Worm (Caenorhabditis elegans): ENCODE measurements around the gene F43G6.17.

F43G6.17 gene

DNA sequence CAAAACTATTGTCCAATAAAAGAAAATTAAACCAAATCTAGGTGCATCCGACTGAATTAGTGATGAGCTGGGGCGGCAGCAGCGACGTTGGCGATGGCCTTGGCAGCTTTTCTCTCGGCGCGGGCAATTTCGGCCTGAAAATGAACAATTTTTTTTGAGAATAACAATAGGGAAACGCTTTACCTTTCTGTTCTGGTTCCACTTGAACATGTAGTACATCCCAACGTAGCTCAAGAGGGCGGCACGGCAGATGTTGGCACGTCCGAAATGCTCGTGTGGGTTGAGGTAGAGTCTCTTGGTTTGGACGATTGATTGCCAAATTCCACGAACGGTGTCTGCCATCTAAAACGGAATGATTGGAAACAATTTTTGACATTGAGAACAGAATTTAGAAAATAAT, 28.3 kb upstream of the F43G6.17 start, which contains the start of gene F44E5.1:
TSS of gene F44E5.1 (minus strand) at position 342 of the 400 bp plus-strand sequence.
- no peak for TF ChIP-seq dmd-4 (tag; optimal IDR thresholded peaks at IDR 0.05; ENCODE audit: borderline replicate concordance)
- no peak for TF ChIP-seq ceh-45 (GFP tag; IDR thresholded peaks at IDR 0.05)
- no peak for TF ChIP-seq ceh-48 (tag; optimal IDR thresholded peaks at IDR 0.05)
- no peak for TF ChIP-seq nhr-232 (tag; optimal IDR thresholded peaks at IDR 0.05)
- no peak for TF ChIP-seq fkh-6 (tag; optimal IDR thresholded peaks at IDR 0.05)

DNA sequence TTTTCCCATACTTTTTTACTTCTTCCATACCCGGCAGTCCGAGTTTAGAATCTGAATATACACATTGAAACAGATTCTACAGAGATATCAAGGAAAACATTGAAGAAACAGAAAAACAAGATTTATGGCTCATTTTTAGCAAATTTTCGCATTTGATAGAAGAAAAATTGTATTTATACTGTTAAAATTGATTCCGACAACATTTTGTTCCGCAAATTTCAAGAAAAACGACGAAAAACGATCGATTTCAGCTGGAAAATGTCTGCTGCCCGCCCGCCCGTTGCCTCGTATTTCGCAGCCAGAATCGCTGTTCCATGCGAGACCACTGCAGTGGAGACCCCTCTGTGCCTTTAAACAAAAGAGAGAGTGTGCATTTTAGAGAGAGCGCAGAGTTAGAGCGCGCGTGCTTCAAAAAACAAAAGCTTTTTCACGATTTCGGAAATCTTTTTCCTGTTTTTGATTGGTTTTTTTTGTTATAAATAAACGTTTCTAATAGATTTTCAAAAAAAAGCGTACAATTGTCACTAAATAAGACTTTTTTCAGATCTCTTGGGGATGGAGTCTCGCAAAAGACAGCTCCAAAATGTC, 24.6 kb upstream of the F43G6.17 start, which contains the start of the genes patr-1 and dna-2:
TSS of gene patr-1 (minus strand) at position 51 of the 588 bp plus-strand sequence.
TSS of gene dna-2 (plus strand) at position 538 of the 588 bp plus-strand sequence.
- TF ChIP-seq che-1 (tag; optimal IDR thresholded peaks at IDR 0.05) = no peak
- TF ChIP-seq dve-1 (tag; optimal IDR thresholded peaks at IDR 0.05) = no peak
- TF ChIP-seq ceh-2 (tag; optimal IDR thresholded peaks at IDR 0.05) = no peak
- TF ChIP-seq hlh-30 (tag; optimal IDR thresholded peaks at IDR 0.05; ENCODE audit: insufficient read depth) = peak; percentile 29
- no peak for TF ChIP-seq pag-3 (tag; optimal IDR thresholded peaks at IDR 0.05; ENCODE audit: borderline replicate concordance)
- peak; percentile 15 for TF ChIP-seq ceh-31 (tag; optimal IDR thresholded peaks at IDR 0.05)
- TF ChIP-seq ceh-19 (GFP tag; optimal IDR thresholded peaks at IDR 0.05) = no peak
- TF ChIP-seq C38D4.7 (GFP tag; optimal IDR thresholded peaks at IDR 0.05) = no peak
- no peak for TF ChIP-seq F13H6.1 (tag; optimal IDR thresholded peaks at IDR 0.05)
- no peak for TF ChIP-seq fkh-6 (tag; optimal IDR thresholded peaks at IDR 0.05)
- TF ChIP-seq eyg-1 (tag; optimal IDR thresholded peaks at IDR 0.05) = no peak
- no peak for TF ChIP-seq fkh-10 (GFP tag; optimal IDR thresholded peaks at IDR 0.05)
- no peak for TF ChIP-seq nhr-232 (tag; optimal IDR thresholded peaks at IDR 0.05)
- TF ChIP-seq rnt-1 (tag; optimal IDR thresholded peaks at IDR 0.05) = no peak
- TF ChIP-seq tbx-2 (tag; optimal IDR thresholded peaks at IDR 0.05) = peak; percentile 3
- TF ChIP-seq ceh-22 (tag; optimal IDR thresholded peaks at IDR 0.05) = no peak
- no peak for TF ChIP-seq T23F11.4 (GFP tag; optimal IDR thresholded peaks at IDR 0.05)
- peak; percentile 61 for TF ChIP-seq nfya-1 (tag; optimal IDR thresholded peaks at IDR 0.05)
- no peak for TF ChIP-seq hlh-15 (tag; optimal IDR thresholded peaks at IDR 0.05)
- no peak for TF ChIP-seq ahr-1 (tag; optimal IDR thresholded peaks at IDR 0.05)

DNA sequence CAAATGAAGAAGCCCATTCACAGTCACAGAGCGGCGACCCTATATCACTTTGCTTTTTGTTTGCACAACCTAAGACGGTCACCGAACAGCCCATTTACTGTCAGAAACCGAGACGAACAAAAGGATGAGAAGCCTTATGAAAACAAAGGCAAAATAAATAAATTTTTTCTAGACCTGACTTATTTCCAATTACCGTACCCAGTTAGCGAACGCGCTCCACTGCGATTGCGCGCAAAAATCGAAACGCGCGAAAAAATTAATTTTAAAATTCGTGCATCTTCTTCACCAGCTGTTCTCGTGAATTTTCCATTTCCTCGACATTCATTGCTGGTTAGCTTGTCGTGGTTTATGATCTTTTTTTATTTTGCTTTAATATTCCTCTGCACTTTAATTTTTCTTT, 20.1 kb upstream of the F43G6.17 start, which contains the start of gene F43G6.16:
TSS of gene F43G6.16 (minus strand) at position 141 of the 400 bp plus-strand sequence.
- TF ChIP-seq pax-1 (tag; optimal IDR thresholded peaks at IDR 0.05) = peak; percentile 85
- TF ChIP-seq ets-4 (tag; optimal IDR thresholded peaks at IDR 0.05) = no peak
- TF ChIP-seq gmeb-2 (tag; optimal IDR thresholded peaks at IDR 0.05) = no peak
- no peak for TF ChIP-seq unc-86 (tag; optimal IDR thresholded peaks at IDR 0.05)
- TF ChIP-seq ceh-18 (tag; optimal IDR thresholded peaks at IDR 0.05) = no peak
- no peak for TF ChIP-seq syd-9 (tag; optimal IDR thresholded peaks at IDR 0.05)
- no peak for TF ChIP-seq nhr-11 (tag; optimal IDR thresholded peaks at IDR 0.05)
- no peak for TF ChIP-seq pqm-1 (tag; optimal IDR thresholded peaks at IDR 0.05)

DNA sequence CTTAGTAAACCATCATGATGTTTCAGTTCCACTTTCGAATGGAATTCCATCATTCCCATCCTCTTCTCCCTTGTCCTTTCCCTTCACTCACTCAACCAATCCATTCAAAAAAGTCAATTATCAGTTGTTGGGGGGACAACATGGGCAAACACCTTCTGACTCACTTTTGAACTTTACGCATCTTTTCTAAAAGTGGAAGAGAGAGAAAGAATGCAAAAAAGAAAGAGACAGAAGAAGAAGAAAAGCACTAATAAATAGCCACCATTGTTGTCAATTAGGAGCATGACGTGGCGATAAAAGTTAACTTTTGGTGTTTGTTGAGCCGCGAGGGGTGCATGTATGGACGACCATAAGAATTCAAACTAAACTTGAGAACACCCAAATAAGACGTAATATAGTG, 14.5 kb upstream of the F43G6.17 start:
- TF ChIP-seq rnt-1 (tag; optimal IDR thresholded peaks at IDR 0.05) (no peak), dmd-4 (tag; optimal IDR thresholded peaks at IDR 0.05; ENCODE audit: borderline replicate concordance) (no peak)

DNA sequence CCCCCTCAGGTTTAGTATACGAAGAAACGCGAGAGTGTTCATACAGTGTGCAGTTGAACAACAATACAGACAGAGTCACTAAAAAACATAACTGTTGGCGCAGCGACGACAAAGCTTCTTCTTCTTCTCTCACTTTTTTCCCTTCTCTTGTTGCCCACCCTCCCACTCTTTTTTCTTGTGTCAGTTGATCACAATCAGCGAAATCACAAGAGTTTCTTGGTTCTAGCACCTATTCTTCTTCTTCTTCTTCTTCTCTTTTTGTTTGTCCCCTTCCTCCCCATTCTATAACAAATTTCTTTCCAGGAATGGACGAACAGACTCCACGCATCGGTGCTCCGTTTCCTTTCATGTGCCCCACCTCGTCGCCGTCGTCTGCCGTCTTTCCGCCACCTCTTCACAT, 12.1 kb upstream of the F43G6.17 start, which contains the start of gene F43G6.4:
TSS of gene F43G6.4 (plus strand) at position 301 of the 400 bp plus-strand sequence.
- TF ChIP-seq ceh-14 (tag; optimal IDR thresholded peaks at IDR 0.05) = no peak

DNA sequence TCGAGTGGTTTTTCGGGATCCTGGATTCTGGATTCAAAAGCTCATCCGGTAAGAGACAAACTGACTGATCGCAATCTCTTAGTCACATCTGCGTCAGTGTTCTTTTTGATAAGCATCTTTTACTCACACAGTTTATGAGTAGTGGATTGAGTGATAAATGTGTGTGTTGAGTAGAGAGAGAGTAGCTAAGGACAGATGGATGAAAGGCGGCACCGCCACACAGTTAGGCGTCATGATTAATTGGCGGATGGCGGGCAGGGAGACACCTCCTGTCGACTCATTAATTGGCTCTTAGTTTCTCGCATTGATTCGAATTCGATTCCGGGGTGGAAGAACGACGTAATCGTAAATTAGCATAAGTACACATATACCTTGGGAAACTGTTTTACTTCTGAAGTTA, 8.2 kb upstream of the F43G6.17 start:
- no peak for TF ChIP-seq ets-4 (tag; optimal IDR thresholded peaks at IDR 0.05)
- TF ChIP-seq tbx-7 (tag; optimal IDR thresholded peaks at IDR 0.05) = no peak
- TF ChIP-seq T23F11.4 (GFP tag; optimal IDR thresholded peaks at IDR 0.05) = no peak
- no peak for TF ChIP-seq ceh-48 (tag; optimal IDR thresholded peaks at IDR 0.05)
- TF ChIP-seq lim-6 (tag; optimal IDR thresholded peaks at IDR 0.05) = no peak
- no peak for TF ChIP-seq pqm-1 (tag; optimal IDR thresholded peaks at IDR 0.05)

All from whole organism, late embryonic.